Fruit fly (Drosophila melanogaster) Kc167 (cell line): Measurements from ENCODE around the gene Eip63E.

Source experiments
- Myc ChIP-seq: fragments of >200 bp; optimal IDR thresholded peaks from 2 replicates; lab custom pipeline; 2017; ENCODE audit warnings: missing external identifiers
- Sin3A ChIP-seq: fragments of >200 bp; optimal IDR thresholded peaks from 2 replicates; lab custom pipeline; 2018; ENCODE audit warnings: missing external identifiers
- h ChIP-seq: fragments of >200 bp; optimal IDR thresholded peaks from 3 replicates; lab custom pipeline; 2018; ENCODE audit warnings: missing external identifiers
- insv ChIP-seq: fragments of >200 bp; optimal IDR thresholded peaks from 3 replicates; lab custom pipeline; 2018; ENCODE audit warnings: missing external identifiers
- psq ChIP-seq: fragments of >200 bp; optimal IDR thresholded peaks from 2 replicates; lab custom pipeline; 2017; ENCODE audit warnings: missing external identifiers
- ttk ChIP-seq: sonication (Bioruptor generic); optimal IDR thresholded peaks from 2 replicates; lab custom pipeline; 2017; ENCODE audit warnings: missing external identifiers

Eip63E gene

DNA sequence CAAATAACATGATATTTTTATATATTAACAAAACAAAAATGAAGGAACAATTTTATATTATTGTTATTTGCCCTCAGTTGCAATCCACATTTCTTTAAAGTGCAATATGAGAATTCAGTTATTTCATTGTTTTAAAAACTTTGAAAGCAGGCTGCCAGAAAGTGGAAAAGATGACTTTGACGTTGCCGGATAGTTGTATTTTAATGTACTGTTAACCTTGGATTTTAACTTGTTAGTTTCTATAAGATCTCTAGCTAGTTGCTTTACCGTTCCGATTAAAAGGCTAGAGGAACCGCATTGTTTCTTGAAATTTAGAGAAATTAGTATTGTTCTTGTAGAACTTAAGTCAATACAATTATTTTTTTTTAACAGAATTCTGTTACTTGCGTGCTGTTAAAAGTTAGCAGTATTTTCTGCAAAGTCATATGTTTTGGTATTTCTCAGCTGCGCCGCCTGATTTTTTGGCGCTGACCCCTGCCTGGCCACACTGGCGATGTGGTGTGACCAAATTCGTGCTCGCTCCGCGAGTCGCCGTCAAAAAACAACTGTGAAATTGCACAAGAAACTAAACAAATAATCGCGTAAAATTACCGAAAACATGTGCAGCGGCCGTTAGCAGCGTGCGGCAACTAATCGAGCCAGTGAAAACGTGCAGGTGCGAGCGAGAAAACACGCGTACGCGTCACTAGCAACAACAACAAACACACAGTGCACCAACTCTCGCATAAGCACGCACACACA lies at the start of gene Eip63E:
Gene Eip63E, plus strand, starts transcription at position 472 of the 741 bp plus-strand sequence.
- TF ChIP-seq insv (lab: Kevin White, UChicago) = no peak
- no peak for TF ChIP-seq ttk
- TF ChIP-seq psq = no peak
- no peak for TF ChIP-seq h (lab: Kevin White, UChicago)
- no peak for TF ChIP-seq Myc
- TF ChIP-seq Sin3A = no peak

DNA sequence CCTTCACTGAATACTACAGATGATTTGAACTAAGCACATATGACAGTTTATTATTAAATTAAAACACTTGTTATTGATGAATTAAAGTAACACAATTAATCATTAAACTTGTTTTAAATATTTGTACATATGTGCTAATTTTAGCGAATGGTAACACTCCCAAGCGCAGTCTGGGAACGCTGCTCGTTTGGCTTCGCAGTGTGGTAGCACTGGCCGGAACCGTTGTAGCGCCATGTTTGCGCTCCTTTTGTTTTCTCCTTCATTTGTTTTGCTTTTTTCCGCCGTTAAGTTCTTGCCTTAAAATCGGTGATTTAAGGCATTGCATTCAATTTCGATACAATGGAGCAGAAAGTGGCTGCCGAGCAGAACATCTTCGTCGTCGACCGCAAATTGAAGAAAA lies 49.4 kb upstream of the Eip63E start, which contains the start of gene CycJ:
Gene CycJ, plus strand, starts transcription at position 229 of the 400 bp plus-strand sequence.
- TF ChIP-seq Sin3A (no peak), ttk (no peak), Myc (no peak), h (lab: Kevin White, UChicago) (no peak), psq (no peak), insv (lab: Kevin White, UChicago) (no peak)

DNA sequence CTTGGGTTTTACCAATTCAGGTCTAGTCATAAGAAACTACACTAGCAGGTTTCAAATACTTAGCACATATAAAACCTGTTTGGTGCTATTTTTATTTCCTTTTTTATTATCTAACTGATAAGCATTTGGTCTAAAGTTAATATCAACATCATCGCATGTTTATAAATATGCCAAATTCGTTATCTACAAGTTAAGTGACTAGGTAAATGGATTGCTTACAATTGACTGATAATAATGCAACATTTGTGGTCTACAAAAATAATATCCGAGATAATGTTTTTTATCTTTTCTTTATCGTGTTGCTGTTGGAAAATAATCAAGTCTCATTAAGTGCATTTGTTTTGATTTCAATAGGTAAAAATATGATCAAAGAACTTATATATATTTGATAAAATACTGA lies 45.8 kb upstream of the Eip63E start:
- TF ChIP-seq Sin3A = no peak

DNA sequence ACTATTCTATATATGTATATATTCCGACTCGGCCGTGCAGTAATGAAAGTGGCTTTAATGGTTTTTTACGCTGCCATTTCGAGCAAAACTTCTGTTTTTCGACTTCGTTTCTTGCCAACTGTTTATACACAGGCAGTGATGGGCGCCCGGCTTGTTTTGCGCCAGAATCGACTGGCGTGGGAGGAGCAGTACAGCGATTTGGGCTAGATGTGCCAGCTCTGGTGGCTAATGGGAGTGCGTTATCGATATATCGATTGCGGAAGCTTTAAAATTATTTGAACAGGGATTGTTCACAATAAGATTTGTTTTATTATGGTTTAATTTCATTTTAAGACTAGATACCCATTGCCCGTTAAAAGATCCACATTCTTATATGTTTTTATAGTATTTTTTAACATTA lies 44.4 kb upstream of the Eip63E start, which contains the start of gene CG14971:
Gene CG14971, minus strand, starts transcription at position 136 of the 400 bp plus-strand sequence.
- no peak for TF ChIP-seq insv (lab: Kevin White, UChicago)
- TF ChIP-seq Sin3A = no peak
- TF ChIP-seq Myc = no peak
- TF ChIP-seq h (lab: Kevin White, UChicago) = no peak
- no peak for TF ChIP-seq ttk
- TF ChIP-seq psq = no peak

DNA sequence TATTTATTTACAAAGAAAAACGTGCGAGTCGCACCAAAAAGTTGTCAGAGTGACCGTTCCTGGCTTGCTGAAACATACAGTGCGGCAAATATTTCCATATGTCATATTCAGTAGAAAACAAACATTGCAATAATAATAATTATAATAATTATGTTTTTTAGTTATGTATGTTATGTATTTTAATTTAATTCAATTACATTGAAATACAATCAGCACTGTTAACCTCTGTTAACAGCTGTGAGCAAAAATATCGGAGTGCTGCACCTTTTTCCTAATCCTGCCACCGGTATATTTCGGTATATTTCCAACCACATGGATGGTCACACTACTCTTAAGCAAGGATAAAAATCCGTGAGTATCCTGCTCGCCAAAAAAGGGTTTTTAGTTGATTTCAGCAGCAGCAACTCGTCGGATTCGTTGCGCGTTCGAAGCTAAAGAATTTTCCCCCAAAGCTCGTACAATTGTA lies 43.5 kb upstream of the Eip63E start, which contains the start of the genes CG32267 and CG42324:
Gene CG32267, minus strand, starts transcription at position 51 of the 466 bp plus-strand sequence.
Gene CG42324, plus strand, starts transcription at position 385 of the 466 bp plus-strand sequence.
- TF ChIP-seq Myc (no peak), insv (lab: Kevin White, UChicago) (no peak), psq (no peak), ttk (no peak), h (lab: Kevin White, UChicago) (no peak), Sin3A (no peak)

DNA sequence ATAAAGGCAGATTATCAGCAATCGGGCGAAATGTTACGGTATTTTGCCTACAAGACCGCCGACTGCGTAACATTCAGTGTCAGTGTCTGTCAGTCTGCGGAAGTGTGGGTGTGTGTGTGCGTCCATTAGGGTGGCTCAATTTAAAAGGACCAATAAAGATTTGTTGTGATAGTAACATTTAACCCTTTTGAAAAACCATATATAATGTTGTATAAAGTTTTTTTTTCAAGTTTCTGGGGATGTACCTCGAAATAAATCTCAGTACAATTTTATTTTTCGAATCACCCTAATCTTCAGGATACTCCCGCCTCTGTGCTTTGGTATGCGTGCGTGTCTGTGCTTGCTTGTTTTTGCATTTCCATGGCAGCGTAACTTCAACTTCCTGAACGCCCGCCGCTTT lies 42.8 kb upstream of the Eip63E start:
- TF ChIP-seq psq (no peak), insv (lab: Kevin White, UChicago) (no peak), Myc (no peak), Sin3A (no peak), ttk (no peak), h (lab: Kevin White, UChicago) (no peak)

DNA sequence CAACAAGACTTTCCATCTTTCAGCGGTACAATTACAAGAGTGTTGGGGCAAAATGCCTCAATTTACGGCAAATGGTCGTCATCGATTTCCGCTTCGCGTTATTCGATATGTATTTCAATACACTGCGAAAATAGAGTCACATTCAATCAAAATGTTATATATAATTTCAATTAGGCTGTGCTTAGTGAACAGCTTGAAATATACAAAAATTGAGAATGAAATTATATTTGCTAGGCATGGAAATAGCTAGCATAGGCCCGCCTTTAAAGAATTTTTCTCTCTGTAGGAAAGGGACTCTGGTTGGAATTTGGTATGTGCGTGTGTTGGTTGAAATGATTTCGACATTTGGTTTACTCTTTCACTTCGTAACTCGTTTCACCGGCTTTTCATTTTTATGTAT lies 36.0 kb upstream of the Eip63E start:
- no peak for TF ChIP-seq insv (lab: Kevin White, UChicago)
- TF ChIP-seq ttk = no peak
- TF ChIP-seq h (lab: Kevin White, UChicago) = no peak
- TF ChIP-seq Myc = no peak
- no peak for TF ChIP-seq Sin3A
- no peak for TF ChIP-seq psq

DNA sequence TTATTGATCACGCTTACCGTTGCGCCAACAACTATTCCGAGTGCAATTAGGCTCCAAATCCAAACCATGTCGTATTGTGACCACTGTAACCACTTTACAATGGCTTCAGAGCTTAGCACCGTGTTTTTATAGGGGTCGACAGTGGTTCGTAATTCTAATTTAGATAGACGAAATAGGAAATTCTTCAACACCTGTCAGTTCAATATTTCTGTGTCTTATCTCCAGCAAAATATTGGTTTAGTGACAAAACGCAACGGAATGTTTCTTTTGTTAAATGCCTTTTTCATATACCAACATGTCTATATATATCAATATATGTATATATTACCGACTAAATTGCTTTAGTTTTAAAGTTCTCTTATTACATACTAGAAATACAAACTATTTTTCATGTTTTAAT lies 31.0 kb upstream of the Eip63E start, which contains the start of gene CG43074:
Gene CG43074, minus strand, starts transcription at position 101 of the 400 bp plus-strand sequence.
- TF ChIP-seq ttk (no peak), psq (no peak), Myc (no peak), insv (lab: Kevin White, UChicago) (no peak), h (lab: Kevin White, UChicago) (no peak)

DNA sequence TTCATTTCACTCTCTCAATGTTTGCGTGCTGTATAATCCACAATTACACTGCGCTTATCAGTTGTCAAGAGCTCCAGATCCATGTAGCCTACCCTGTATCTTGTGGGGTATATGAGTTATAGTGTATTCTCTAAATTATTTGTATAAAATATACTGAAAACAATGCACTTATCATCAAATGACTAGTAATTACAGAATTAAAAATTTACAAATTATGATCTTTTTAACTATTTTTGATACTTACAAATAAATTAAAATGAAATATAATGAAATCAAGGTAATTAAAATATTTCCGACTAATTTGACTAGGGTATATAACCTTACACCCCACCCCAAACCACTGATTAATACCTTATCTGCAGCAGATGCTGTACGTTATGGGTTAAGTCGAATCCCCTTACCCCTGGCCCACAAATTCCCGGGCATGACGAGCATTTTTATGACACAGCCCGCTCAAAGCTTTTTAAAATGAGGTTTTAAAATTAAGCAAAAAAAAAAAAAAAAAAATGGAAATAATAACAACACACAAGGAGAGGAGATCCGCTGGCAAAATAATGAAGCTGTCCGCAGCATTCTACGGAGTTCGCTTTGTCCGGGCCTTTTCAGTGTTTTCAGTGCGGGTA lies 30.4 kb upstream of the Eip63E start:
- TF ChIP-seq h (lab: Kevin White, UChicago) (no peak), insv (lab: Kevin White, UChicago) (no peak), Myc (no peak), ttk (no peak), Sin3A (no peak), psq (no peak)

DNA sequence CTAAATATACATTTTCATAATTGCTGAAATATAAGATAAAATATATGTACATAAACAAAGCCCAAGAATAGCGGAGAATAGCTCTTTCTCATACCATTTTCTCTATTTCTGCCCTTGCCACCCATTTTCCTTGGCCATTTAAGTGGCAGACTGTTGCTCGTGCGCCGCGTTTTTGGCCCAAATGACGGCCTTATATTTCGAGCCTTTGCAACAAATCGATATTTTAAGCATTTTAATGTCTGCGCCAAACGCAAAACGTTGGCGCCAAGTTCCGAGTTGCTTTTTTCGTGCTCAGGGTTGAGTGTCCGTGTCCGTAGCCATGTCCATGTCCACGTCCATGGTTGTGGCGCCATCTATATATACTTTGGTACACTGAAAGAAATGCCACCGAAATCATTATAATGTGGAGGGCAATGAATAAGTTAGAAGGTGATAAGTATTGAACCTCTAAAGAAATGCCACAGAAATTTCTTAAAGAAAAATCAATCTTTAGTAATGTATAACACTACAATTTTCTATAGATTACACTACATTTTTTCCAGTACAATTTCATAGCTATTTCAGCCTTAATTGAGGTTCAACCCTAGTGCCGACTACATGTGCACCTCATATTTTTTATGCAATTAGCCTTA lies 23.3 kb upstream of the Eip63E start:
- TF ChIP-seq insv (lab: Kevin White, UChicago) = no peak
- TF ChIP-seq h (lab: Kevin White, UChicago) = no peak

DNA sequence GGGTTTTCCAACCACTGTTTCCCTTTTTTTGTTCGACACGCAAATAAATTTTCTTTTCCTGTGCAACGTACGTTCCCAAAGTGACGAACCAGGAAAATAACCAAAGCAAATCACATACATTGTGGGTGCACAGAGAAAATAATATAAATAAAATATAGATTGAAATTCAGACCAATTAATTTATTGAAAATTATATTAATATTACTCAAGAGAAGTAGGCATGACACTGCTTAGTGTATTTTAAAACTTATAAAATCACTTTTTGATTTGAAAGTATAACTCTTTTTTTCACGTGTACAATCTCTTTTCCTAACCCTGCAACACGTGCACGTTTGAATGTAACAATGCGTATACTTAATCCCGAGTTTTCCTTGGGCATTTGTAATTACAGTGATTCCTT lies 19.0 kb upstream of the Eip63E start:
- TF ChIP-seq h (lab: Kevin White, UChicago) = no peak

DNA sequence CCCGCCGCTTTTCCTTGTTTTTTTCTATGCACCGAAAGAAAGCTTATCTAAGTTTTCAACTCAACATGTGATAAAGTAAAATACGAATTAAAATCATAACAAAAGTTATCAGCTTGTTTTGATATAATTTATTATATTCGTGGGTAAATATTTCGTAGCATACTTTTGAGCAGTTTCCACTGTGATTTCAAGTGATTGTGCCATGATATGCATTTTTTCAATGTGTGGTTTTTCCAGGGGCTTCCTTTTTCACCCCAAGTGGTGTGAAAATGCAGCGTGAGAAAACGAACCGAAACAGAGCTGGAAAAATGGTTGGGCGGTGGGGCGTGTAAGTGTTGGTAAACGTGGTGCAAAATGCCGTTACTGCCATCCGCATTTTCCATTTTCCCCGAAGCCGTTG lies 12.3 kb upstream of the Eip63E start:
- TF ChIP-seq Myc (no peak), psq (no peak), ttk (no peak), insv (lab: Kevin White, UChicago) (no peak), h (lab: Kevin White, UChicago) (no peak), Sin3A (no peak)

DNA sequence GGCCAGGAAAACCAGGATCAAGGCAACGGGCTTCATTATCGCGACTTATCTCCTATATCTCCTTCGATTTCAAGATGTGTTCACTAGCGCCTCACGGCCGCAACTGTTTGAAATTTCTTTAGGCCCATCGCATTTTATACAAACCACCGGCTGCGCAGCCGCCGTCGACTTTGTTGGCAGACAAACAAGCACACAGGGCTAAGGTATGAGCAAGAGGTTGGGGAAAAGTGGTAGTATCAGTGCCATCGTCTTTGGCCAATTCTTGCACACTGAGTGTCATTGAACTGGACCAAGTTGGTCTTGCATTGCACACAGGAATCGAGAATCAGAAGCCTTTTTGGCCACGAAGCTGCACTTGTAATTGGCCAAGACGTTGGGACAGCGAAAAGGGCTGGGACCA lies 3.0 kb upstream of the Eip63E start, which contains the start of gene ImpE2:
Gene ImpE2, minus strand, starts transcription at position 115 of the 400 bp plus-strand sequence.
- TF ChIP-seq Sin3A = no peak
- TF ChIP-seq insv (lab: Kevin White, UChicago) = no peak
- TF ChIP-seq psq = no peak
- TF ChIP-seq h (lab: Kevin White, UChicago) = no peak
- no peak for TF ChIP-seq Myc
- no peak for TF ChIP-seq ttk
